Worm (Caenorhabditis elegans) whole organism, L4/young adult: ENCODE results near the gene F14H8.5.

Source experiments
- W03F9.2 ChIP-seq: fragments of 150-350 bp; optimal IDR thresholded peaks from 2 replicates; lab custom pipeline; 2014; ENCODE audit warnings: missing biosample characterization, missing genetic modification characterization
- dao-5 ChIP-seq: sonication (generic microtip); optimal IDR thresholded peaks from 2 replicates; lab custom pipeline; 2016; ENCODE audit warnings: missing genotype, missing genetic modification characterization, moderate library complexity, missing compliant biosample characterization
- him-1 ChIP-seq: sonication (generic microtip); optimal IDR thresholded peaks from 2 replicates; lab custom pipeline; 2016; ENCODE audit warnings: missing genotype, missing genetic modification reagents, missing genetic modification characterization, missing compliant biosample characterization

DNA sequence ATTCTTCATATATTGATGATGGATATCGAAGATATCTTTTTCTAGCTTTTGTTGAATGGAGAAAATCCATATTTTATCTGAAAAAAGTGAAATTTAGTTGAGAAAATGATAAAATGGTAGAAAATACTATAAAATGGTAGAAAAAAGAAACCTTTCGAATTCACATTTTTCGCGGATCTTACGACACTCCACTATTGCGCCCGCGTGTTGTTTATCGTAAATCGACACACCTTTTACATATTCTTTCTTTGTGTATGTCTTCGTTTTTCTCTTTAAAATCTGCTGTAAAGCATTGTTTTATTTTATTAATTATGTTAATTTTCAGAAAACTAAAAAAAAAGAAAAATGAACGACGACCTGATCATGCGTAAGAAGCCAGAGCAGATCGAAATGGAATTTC lies 30.0 kb upstream of the F14H8.5 start, which contains the start of the genes cdt-2 and T01C3.2:
- TF ChIP-seq him-1 (tag; lab: Kevin White, UChicago) (no peak), W03F9.2 (tag; lab: Kevin White, UChicago) (no peak), dao-5 (no peak)
